Worm (Caenorhabditis elegans) whole organism, L1 larva: ENCODE measurements around the gene ivd-1.
"Not testable (repeated sequence)": the region's sequence is repeated elsewhere in the genome, so short reads cannot be mapped to it uniquely, and the experiment has no call there.

ENCODE experiments used
- efl-1 ChIP-seq, 4 experiments: fragments of 150-350 bp; optimal IDR thresholded peaks in 3 of 4; peaks in 1 of 4; 1 replicate in 1 of 4; 2 replicates in 3 of 4; lab custom pipeline; 2014; ENCODE audit warnings: missing biosample characterization in 2 of 4, missing genetic modification characterization in 2 of 4, missing genetic modification reagents in 2 of 4
- jun-1 ChIP-seq: fragments of 150-350 bp; optimal IDR thresholded peaks from 2 replicates; lab custom pipeline; 2014; ENCODE audit warnings: missing biosample characterization, missing genetic modification reagents, missing genetic modification characterization
- lin-15B ChIP-seq: fragments of 150-350 bp; sonication (generic microtip); optimal IDR thresholded peaks from 3 replicates; lab custom pipeline; 2014; ENCODE audit warnings: missing biosample characterization, missing genetic modification characterization
- nhr-77 ChIP-seq: fragments of 150-350 bp; optimal IDR thresholded peaks from 2 replicates; lab custom pipeline; 2014; ENCODE audit warnings: missing biosample characterization, missing genetic modification characterization
- nhr-90 ChIP-seq: sonication (generic microtip); optimal IDR thresholded peaks from 2 replicates; lab custom pipeline; 2016; ENCODE audit warnings: mild to moderate bottlenecking, missing genetic modification characterization, missing compliant biosample characterization; ENCODE audit not compliant: poor library complexity
- snpc-4 ChIP-seq: fragments of 150-350 bp; optimal IDR thresholded peaks from 2 replicates; lab custom pipeline; 2014; ENCODE audit warnings: missing biosample characterization, missing genetic modification characterization
- unc-62 ChIP-seq: fragments of 150-350 bp; optimal IDR thresholded peaks from 2 replicates; lab custom pipeline; 2014; ENCODE audit warnings: missing biosample characterization, missing genetic modification reagents, missing genetic modification characterization
- unc-86 ChIP-seq: sonication (generic microtip); optimal IDR thresholded peaks from 2 replicates; lab custom pipeline; 2016; ENCODE audit warnings: missing genetic modification characterization, missing compliant biosample characterization
- zag-1 ChIP-seq: fragments of 150-350 bp; optimal IDR thresholded peaks from 2 replicates; lab custom pipeline; 2014; ENCODE audit warnings: missing biosample characterization, missing genetic modification characterization
- ztf-4 ChIP-seq: fragments of 150-350 bp; optimal IDR thresholded peaks from 2 replicates; lab custom pipeline; 2014; ENCODE audit warnings: missing biosample characterization, missing genetic modification characterization

ce11 chrIV:5064961-5065360, 23.7 kb downstream of the ivd-1 start, which contains the start of gene msp-53:
- TF ChIP-seq unc-86 (tag; lab: Kevin White, UChicago); lin-15B (tag; lab: Kevin White, UChicago); nhr-77 (tag; lab: Kevin White, UChicago); unc-62 (GFP tag; lab: Kevin White, UChicago); snpc-4 (tag; lab: Kevin White, UChicago); jun-1; ztf-4; efl-1 (optimal IDR thresholded peaks at IDR 0.05; lab: Kevin White, UChicago); efl-1 (GFP tag; optimal IDR thresholded peaks at IDR 0.05 in 1 of 2; lab: Kevin White, UChicago); nhr-90 (tag; lab: Kevin White, UChicago); zag-1 (tag; lab: Kevin White, UChicago): not testable (repeated sequence)
